Worm (Caenorhabditis elegans) whole organism, late embryonic: ENCODE measurements around the gene Y46H3D.8.
A peak's percentile ranks its signal among the peaks of the same experiment; 100 is the strongest.

Experiments used
- C08G9.2 ChIP-seq: sonication (generic microtip); optimal IDR thresholded peaks from 2 replicates; lab custom pipeline; 2016; ENCODE audit warnings: mild to moderate bottlenecking, missing genetic modification characterization, moderate library complexity, missing compliant biosample characterization
- K09A11.1 ChIP-seq: sonication (generic microtip); optimal IDR thresholded peaks from 2 replicates; lab custom pipeline; 2017; ENCODE audit warnings: antibody characterized with exemption, mild to moderate bottlenecking, missing genetic modification characterization, missing compliant biosample characterization; ENCODE audit not compliant: insufficient read depth
- ahr-1 ChIP-seq: sonication (generic microtip); optimal IDR thresholded peaks from 2 replicates; lab custom pipeline; 2016; ENCODE audit warnings: missing genetic modification characterization, missing compliant biosample characterization
- ama-1 ChIP-seq: fragments of 150-350 bp; optimal IDR thresholded peaks from 2 replicates; lab custom pipeline; 2014
- ceh-22 ChIP-seq: sonication (generic microtip); optimal IDR thresholded peaks from 2 replicates; lab custom pipeline; 2017; ENCODE audit warnings: missing biosample characterization, missing genetic modification characterization
- ceh-34 ChIP-seq: sonication (generic microtip); optimal IDR thresholded peaks from 2 replicates; lab custom pipeline; 2016; ENCODE audit warnings: mild to moderate bottlenecking, missing genetic modification characterization, missing compliant biosample characterization
- ceh-9 ChIP-seq: sonication (generic microtip); optimal IDR thresholded peaks from 2 replicates; lab custom pipeline; 2016; ENCODE audit warnings: mild to moderate bottlenecking, missing genetic modification characterization, inconsistent platforms, missing compliant biosample characterization
- dmd-4 ChIP-seq: sonication (generic microtip); optimal IDR thresholded peaks from 2 replicates; lab custom pipeline; 2016; ENCODE audit warnings: borderline replicate concordance, missing genetic modification characterization, missing compliant biosample characterization
- dve-1 ChIP-seq: sonication (generic microtip); optimal IDR thresholded peaks from 2 replicates; lab custom pipeline; 2017; ENCODE audit warnings: antibody characterized with exemption, mild to moderate bottlenecking, missing genetic modification characterization, missing compliant biosample characterization
- fkh-10 ChIP-seq: fragments of 150-350 bp; optimal IDR thresholded peaks from 2 replicates; lab custom pipeline; 2014; ENCODE audit warnings: missing biosample characterization, missing genetic modification reagents, missing genetic modification characterization
- nfya-1 ChIP-seq: sonication (generic microtip); optimal IDR thresholded peaks from 2 replicates; lab custom pipeline; 2017; ENCODE audit warnings: missing genetic modification characterization, mild to moderate bottlenecking, missing compliant biosample characterization, antibody characterized with exemption, moderate library complexity
- pha-4 ChIP-seq: fragments of 150-350 bp; optimal IDR thresholded peaks from 2 replicates; lab custom pipeline; 2018; ENCODE audit warnings: missing biosample characterization, missing genetic modification reagents, missing genetic modification characterization
- ztf-16 ChIP-seq: sonication (generic microtip); optimal IDR thresholded peaks from 2 replicates; lab custom pipeline; 2017; ENCODE audit warnings: missing genetic modification characterization, missing compliant biosample characterization

- no peak for TF ChIP-seq ama-1 (lab: Kevin White, UChicago)
- no peak for TF ChIP-seq ceh-9
- TF ChIP-seq ceh-34 (tag; lab: Kevin White, UChicago) = no peak
- no peak for TF ChIP-seq K09A11.1
- TF ChIP-seq ztf-16 (tag; lab: Kevin White, UChicago) = no peak
- TF ChIP-seq ahr-1 (tag; lab: Kevin White, UChicago) = no peak
- TF ChIP-seq fkh-10 = no peak
- no peak for TF ChIP-seq dmd-4
- peak; percentile 25 for TF ChIP-seq nfya-1 (tag; lab: Kevin White, UChicago)
- no peak for TF ChIP-seq pha-4
- no peak for TF ChIP-seq ceh-22 (tag; lab: Kevin White, UChicago)
- TF ChIP-seq dve-1 (tag; lab: Kevin White, UChicago) = peak; percentile 38
- no peak for TF ChIP-seq C08G9.2 (tag; lab: Kevin White, UChicago)
Observed at ce11 chrV:1627269-1627668, 3.8 kb downstream of the Y46H3D.8 start.
